Fruit fly (Drosophila melanogaster): Measurements from ENCODE around the gene CG15012.

DNA sequence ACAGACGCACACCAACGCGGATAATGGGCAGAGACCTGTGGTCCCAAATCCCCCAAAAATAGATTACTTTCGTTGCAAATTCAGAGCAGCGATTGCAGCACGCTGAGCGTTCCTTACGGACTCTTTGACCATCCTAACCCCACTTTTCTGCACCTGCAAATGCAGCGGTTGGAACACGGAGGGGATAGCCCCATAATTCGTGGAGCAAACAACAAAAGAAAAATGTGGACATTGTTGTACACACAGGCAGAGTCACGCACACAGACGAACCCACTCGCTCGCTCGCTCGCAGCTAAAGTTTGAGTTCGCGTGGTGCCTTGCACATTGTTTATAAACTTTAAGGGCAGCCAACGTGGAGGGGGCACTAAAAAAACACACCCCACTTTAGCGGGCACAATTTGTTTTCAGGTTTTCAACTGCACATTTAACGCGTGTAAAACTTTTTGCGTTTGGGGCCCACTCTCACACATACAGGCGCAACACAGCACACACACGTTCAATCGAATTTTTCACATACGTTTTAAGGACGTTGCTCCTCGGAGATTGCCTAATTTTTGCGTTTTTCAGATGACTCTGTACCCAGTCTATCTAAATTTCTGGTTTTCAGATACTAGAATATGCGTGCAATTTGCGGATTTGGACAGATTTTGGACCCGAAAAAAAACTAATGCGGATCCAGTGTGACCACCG lies 38.3 kb downstream of the CG15012 start:
- no peak for TF ChIP-seq EcR (GFP tag; optimal IDR thresholded peaks at IDR 0.05)
- no peak for TF ChIP-seq CG14655 (GFP tag; optimal IDR thresholded peaks at IDR 0.05)
- TF ChIP-seq CG13204 (GFP tag; optimal IDR thresholded peaks at IDR 0.05) = no peak
- TF ChIP-seq CG10348 (GFP tag; IDR thresholded peaks at IDR 0.05) = no peak
- no peak for TF ChIP-seq Pif1B (GFP tag; optimal IDR thresholded peaks at IDR 0.05)
- no peak for TF ChIP-seq CG34367 (tag; optimal IDR thresholded peaks at IDR 0.05)
- no peak for TF ChIP-seq CG12605 (GFP tag; IDR thresholded peaks at IDR 0.05)
- no peak for TF ChIP-seq Pif1A (GFP tag; optimal IDR thresholded peaks at IDR 0.05)
- no peak for TF ChIP-seq gl (tag; optimal IDR thresholded peaks at IDR 0.05)
- no peak for TF ChIP-seq D1 (tag; optimal IDR thresholded peaks at IDR 0.05)
- no peak for TF ChIP-seq CG15710 (tag; optimal IDR thresholded peaks at IDR 0.05)
- no peak for TF ChIP-seq CG9948 (tag; optimal IDR thresholded peaks at IDR 0.05)
- no peak for TF ChIP-seq CG4496 (GFP tag; IDR thresholded peaks at IDR 0.05)
- TF ChIP-seq CG32121 (GFP tag; IDR thresholded peaks at IDR 0.05) = no peak
